Worm (Caenorhabditis elegans) whole organism, L2 larva: ENCODE measurements around the gene fbxc-32.
"Not testable (repeated sequence)": the region's sequence is repeated elsewhere in the genome, so short reads cannot be mapped to it uniquely, and the experiment has no call there.

Source experiments
- R02D3.7 ChIP-seq: fragments of 150-350 bp; optimal IDR thresholded peaks from 2 replicates; lab custom pipeline; 2014; ENCODE audit warnings: missing biosample characterization, missing genetic modification characterization
- aly-2 ChIP-seq: fragments of 150-350 bp; optimal IDR thresholded peaks from 2 replicates; lab custom pipeline; 2014; ENCODE audit warnings: missing biosample characterization, missing genetic modification characterization
- blmp-1 ChIP-seq: sonication (generic microtip); optimal IDR thresholded peaks from 2 replicates; lab custom pipeline; 2017; ENCODE audit warnings: missing genetic modification characterization, mild to moderate bottlenecking, missing compliant biosample characterization, antibody characterized with exemption, moderate library complexity; ENCODE audit not compliant: insufficient read depth
- ceh-82 ChIP-seq: fragments of 150-350 bp; optimal IDR thresholded peaks from 2 replicates; lab custom pipeline; 2014; ENCODE audit warnings: missing biosample characterization, missing genetic modification characterization
- elt-1 ChIP-seq: fragments of 150-350 bp; optimal IDR thresholded peaks from 2 replicates; lab custom pipeline; 2014; ENCODE audit warnings: missing biosample characterization, missing genetic modification characterization
- nhr-11 ChIP-seq: fragments of 150-350 bp; optimal IDR thresholded peaks from 2 replicates; lab custom pipeline; 2014; ENCODE audit warnings: missing biosample characterization, missing genetic modification characterization
- nhr-12 ChIP-seq: fragments of 150-350 bp; optimal IDR thresholded peaks from 2 replicates; lab custom pipeline; 2014; ENCODE audit warnings: missing biosample characterization, missing genetic modification characterization
- nhr-237 ChIP-seq: fragments of 150-350 bp; optimal IDR thresholded peaks from 2 replicates; lab custom pipeline; 2014; ENCODE audit warnings: missing biosample characterization, missing genetic modification characterization
- sma-9 ChIP-seq, 2 experiments: fragments of 150-350 bp in 1 of 2; sonication (generic microtip) in 1 of 2; optimal IDR thresholded peaks; 2 replicates each; lab custom pipeline; 2014 to 2016; ENCODE audit warnings: missing genetic modification characterization in 2 of 2, mild to moderate bottlenecking in 1 of 2, missing biosample characterization in 1 of 2, missing compliant biosample characterization in 1 of 2, missing genetic modification reagents in 1 of 2, moderate library complexity in 1 of 2
- snpc-4 ChIP-seq: fragments of 150-350 bp; optimal IDR thresholded peaks from 2 replicates; lab custom pipeline; 2014; ENCODE audit warnings: missing biosample characterization, missing genetic modification characterization
- unc-62 ChIP-seq: fragments of 150-350 bp; optimal IDR thresholded peaks from 2 replicates; lab custom pipeline; 2014; ENCODE audit warnings: missing biosample characterization, missing genetic modification reagents, missing genetic modification characterization
- ztf-4 ChIP-seq: fragments of 150-350 bp; optimal IDR thresholded peaks from 2 replicates; lab custom pipeline; 2014; ENCODE audit warnings: missing biosample characterization, missing genetic modification characterization

- TF ChIP-seq R02D3.7 (tag; lab: Kevin White, UChicago); ceh-82; ztf-4 (tag; lab: Kevin White, UChicago); unc-62 (GFP tag; lab: Kevin White, UChicago); nhr-237 (tag; lab: Kevin White, UChicago); snpc-4 (tag; lab: Kevin White, UChicago); nhr-11 (tag; lab: Kevin White, UChicago); blmp-1; elt-1 (tag; lab: Kevin White, UChicago); nhr-12 (tag; lab: Kevin White, UChicago); sma-9 (GFP tag; optimal IDR thresholded peaks at IDR 0.05; lab: Kevin White, UChicago); sma-9 (tag; optimal IDR thresholded peaks at IDR 0.05; lab: Kevin White, UChicago); aly-2 (tag; lab: Kevin White, UChicago): not testable (repeated sequence)
These were observed 17.1 kb downstream of the fbxc-32 start, which contains the start of gene fbxc-34 for ce11 chrII:930871-931270.
